Worm (Caenorhabditis elegans) whole organism, young adult: ENCODE results near the gene R03E9.2.

ENCODE experiments used
- B0019.2 ChIP-seq: fragments of 200-800 bp; sonication (Bioruptor generic); conservative IDR thresholded peaks from 2 replicates; pipeline ENCODE4 v1.3.6; 2022; ENCODE audit warnings: missing genetic modification reagents, missing genetic modification characterization, missing compliant biosample characterization
- C17E4.6 ChIP-seq: fragments of 200-800 bp; sonication (Bioruptor generic); IDR thresholded peaks from 2 replicates; pipeline ENCODE4 v1.3.6; 2022; ENCODE audit warnings: missing genetic modification reagents, missing genetic modification characterization, missing compliant biosample characterization
- F10E7.11 ChIP-seq: sonication (generic microtip); optimal IDR thresholded peaks from 2 replicates; lab custom pipeline; 2017; ENCODE audit warnings: mild to moderate bottlenecking, missing genetic modification characterization, moderate library complexity, missing compliant biosample characterization
- F37B4.10 ChIP-seq: fragments of 200-800 bp; sonication (Bioruptor generic); IDR thresholded peaks from 2 replicates; pipeline ENCODE4 v1.3.6; 2022; ENCODE audit warnings: missing genetic modification characterization, missing compliant biosample characterization
- F55B11.4 ChIP-seq: sonication (generic microtip); optimal IDR thresholded peaks from 2 replicates; lab custom pipeline; 2016; ENCODE audit warnings: missing compliant biosample characterization, missing genetic modification characterization, borderline replicate concordance; ENCODE audit not compliant: insufficient read depth
- Y53G8AR.9 ChIP-seq: fragments of 200-800 bp; sonication (Bioruptor generic); conservative IDR thresholded peaks from 2 replicates; pipeline ENCODE4 v1.3.6; 2022; ENCODE audit warnings: missing genetic modification reagents, missing genetic modification characterization, missing compliant biosample characterization
- ZK185.1 ChIP-seq: sonication (generic microtip); optimal IDR thresholded peaks from 2 replicates; lab custom pipeline; 2016; ENCODE audit warnings: mild to moderate bottlenecking, missing genetic modification characterization, missing compliant biosample characterization; ENCODE audit not compliant: poor library complexity, severe bottlenecking
- ama-1 ChIP-seq, 3 experiments: fragments of 150-350 bp in 1 of 3; sonication (generic microtip) in 2 of 3; optimal IDR thresholded peaks; 2 replicates each; lab custom pipeline; 2014 to 2018; ENCODE audit warnings: missing biosample characterization in 2 of 3, missing genetic modification characterization in 2 of 3, missing genetic modification reagents in 2 of 3
- aptf-3 ChIP-seq: fragments of 200-800 bp; sonication (Bioruptor generic); IDR thresholded peaks from 2 replicates; pipeline ENCODE4 v1.3.6; 2022; ENCODE audit warnings: missing genetic modification characterization, missing compliant biosample characterization
- attf-5 ChIP-seq: fragments of 200-800 bp; sonication (Bioruptor generic); optimal IDR thresholded peaks from 2 replicates; lab custom pipeline; 2018; ENCODE audit warnings: mild to moderate bottlenecking, missing genetic modification characterization, missing compliant biosample characterization
- ccch-3 ChIP-seq: fragments of 200-800 bp; sonication (Bioruptor generic); optimal IDR thresholded peaks from 2 replicates; lab custom pipeline; 2018; ENCODE audit warnings: mild to moderate bottlenecking, missing genetic modification characterization, missing compliant biosample characterization
- cebp-2 ChIP-seq: fragments of 200-800 bp; sonication (Bioruptor generic); IDR thresholded peaks from 2 replicates; pipeline ENCODE4 v1.3.6; 2022; ENCODE audit warnings: missing genetic modification characterization, missing compliant biosample characterization
- ceh-58 ChIP-seq: fragments of 200-800 bp; sonication (Bioruptor generic); IDR thresholded peaks from 2 replicates; pipeline ENCODE4 v1.3.6; 2022; ENCODE audit warnings: missing genetic modification characterization, missing compliant biosample characterization
- dox-1 ChIP-seq: fragments of 200-800 bp; sonication (Bioruptor generic); IDR thresholded peaks from 2 replicates; pipeline ENCODE4 v1.3.6; 2022; ENCODE audit warnings: missing genetic modification reagents, missing genetic modification characterization, missing compliant biosample characterization
- dpl-1 ChIP-seq: fragments of 150-350 bp; optimal IDR thresholded peaks from 2 replicates; lab custom pipeline; 2014; ENCODE audit warnings: missing biosample characterization, missing genetic modification reagents, missing genetic modification characterization
- efl-1 ChIP-seq: fragments of 150-350 bp; optimal IDR thresholded peaks from 2 replicates; lab custom pipeline; 2014; ENCODE audit warnings: missing biosample characterization, missing genetic modification reagents, missing genetic modification characterization
- egl-18 ChIP-seq: fragments of 200-800 bp; sonication (Bioruptor generic); IDR thresholded peaks from 2 replicates; pipeline ENCODE4 v1.3.6; 2022; ENCODE audit warnings: missing genetic modification reagents, missing genetic modification characterization, missing compliant biosample characterization
- ets-4 ChIP-seq: fragments of 200-800 bp; sonication (Bioruptor generic); optimal IDR thresholded peaks from 2 replicates; lab custom pipeline; 2018; ENCODE audit warnings: mild to moderate bottlenecking, missing genetic modification characterization, missing compliant biosample characterization
- gei-17 ChIP-seq: fragments of 200-800 bp; sonication (Bioruptor generic); optimal IDR thresholded peaks from 2 replicates; lab custom pipeline; 2018; ENCODE audit warnings: mild to moderate bottlenecking, missing genetic modification characterization, missing compliant biosample characterization
- him-1 ChIP-seq: sonication (generic microtip); optimal IDR thresholded peaks from 2 replicates; lab custom pipeline; 2016; ENCODE audit warnings: missing genotype, missing genetic modification reagents, missing genetic modification characterization, missing compliant biosample characterization
- hlh-26 ChIP-seq: fragments of 200-800 bp; sonication (Bioruptor generic); conservative IDR thresholded peaks from 2 replicates; pipeline ENCODE4 v1.3.6; 2022; ENCODE audit warnings: missing genetic modification reagents, missing genetic modification characterization, missing compliant biosample characterization
- hrde-1 ChIP-seq: sonication (generic microtip); optimal IDR thresholded peaks from 2 replicates; lab custom pipeline; 2016; ENCODE audit warnings: missing genetic modification characterization, mild to moderate bottlenecking, missing compliant biosample characterization, moderate library complexity, missing genotype, missing genetic modification reagents, borderline replicate concordance
- lag-1 ChIP-seq: fragments of 200-800 bp; sonication (Bioruptor generic); IDR thresholded peaks from 2 replicates; pipeline ENCODE4 v1.3.6; 2022; ENCODE audit warnings: missing genetic modification reagents, missing genetic modification characterization, missing compliant biosample characterization
- let-607 ChIP-seq, 2 experiments: fragments of 200-800 bp in 1 of 2; sonication (Bioruptor generic) in 1 of 2; sonication (generic microtip) in 1 of 2; optimal IDR thresholded peaks; 2 replicates each; lab custom pipeline; 2016 to 2018; ENCODE audit warnings: mild to moderate bottlenecking in 2 of 2, missing compliant biosample characterization in 2 of 2, missing genetic modification characterization in 2 of 2, moderate library complexity in 2 of 2, missing genotype in 1 of 2
- lsl-1 ChIP-seq: fragments of 200-800 bp; sonication (Bioruptor generic); optimal IDR thresholded peaks from 2 replicates; lab custom pipeline; 2018; ENCODE audit warnings: mild to moderate bottlenecking, missing genetic modification characterization, moderate library complexity, missing compliant biosample characterization
- madf-10 ChIP-seq: sonication (generic microtip); optimal IDR thresholded peaks from 2 replicates; lab custom pipeline; 2016; ENCODE audit warnings: mild to moderate bottlenecking, missing genetic modification characterization, missing compliant biosample characterization
- mcd-1 ChIP-seq: fragments of 200-800 bp; sonication (Bioruptor generic); IDR thresholded peaks from 2 replicates; pipeline ENCODE4 v1.3.6; 2022; ENCODE audit warnings: missing genetic modification reagents, missing genetic modification characterization, missing compliant biosample characterization
- nfyb-1 ChIP-seq: fragments of 200-800 bp; sonication (Bioruptor generic); IDR thresholded peaks from 2 replicates; pipeline ENCODE4 v1.3.6; 2022; ENCODE audit warnings: missing genetic modification reagents, missing genetic modification characterization, missing compliant biosample characterization
- nhr-80 ChIP-seq: sonication (generic microtip); optimal IDR thresholded peaks from 2 replicates; lab custom pipeline; 2016; ENCODE audit warnings: missing genetic modification characterization, missing compliant biosample characterization
- pbrm-1 ChIP-seq: fragments of 200-800 bp; sonication (Bioruptor generic); IDR thresholded peaks from 2 replicates; pipeline ENCODE4 v1.3.6; 2022; ENCODE audit warnings: missing genetic modification reagents, missing genetic modification characterization, missing compliant biosample characterization
- rec-8 ChIP-seq, 2 experiments: sonication (generic microtip); optimal IDR thresholded peaks; 2 replicates each; lab custom pipeline; 2016; ENCODE audit warnings: mild to moderate bottlenecking in 2 of 2, missing genetic modification characterization in 2 of 2, missing genetic modification reagents in 2 of 2, missing genotype in 2 of 2, missing biosample characterization in 1 of 2, missing compliant biosample characterization in 1 of 2, moderate library complexity in 1 of 2
- sea-2 ChIP-seq: fragments of 200-800 bp; sonication (Bioruptor generic); IDR thresholded peaks from 2 replicates; pipeline ENCODE4 v1.3.6; 2022; ENCODE audit warnings: missing genetic modification characterization, missing compliant biosample characterization
- somi-1 ChIP-seq: fragments of 200-800 bp; sonication (Bioruptor generic); optimal IDR thresholded peaks from 2 replicates; lab custom pipeline; 2018; ENCODE audit warnings: mild to moderate bottlenecking, missing genetic modification characterization, missing compliant biosample characterization
- tlf-1 ChIP-seq: fragments of 200-800 bp; sonication (Bioruptor generic); optimal IDR thresholded peaks from 2 replicates; lab custom pipeline; 2018; ENCODE audit warnings: mild to moderate bottlenecking, missing genetic modification characterization, missing compliant biosample characterization
- zfh-2 ChIP-seq: fragments of 200-800 bp; sonication (Bioruptor generic); conservative IDR thresholded peaks from 2 replicates; pipeline ENCODE4 v1.3.6; 2022; ENCODE audit warnings: missing genetic modification reagents, missing genetic modification characterization, missing compliant biosample characterization
- ztf-22 ChIP-seq: fragments of 200-800 bp; sonication (Bioruptor generic); optimal IDR thresholded peaks from 2 replicates; lab custom pipeline; 2018; ENCODE audit warnings: mild to moderate bottlenecking, missing genetic modification characterization, moderate library complexity, missing compliant biosample characterization
- ztf-26 ChIP-seq: sonication (generic microtip); optimal IDR thresholded peaks from 2 replicates; lab custom pipeline; 2017; ENCODE audit warnings: missing genetic modification characterization, missing compliant biosample characterization
- ztf-28 ChIP-seq: fragments of 200-800 bp; sonication (Bioruptor generic); IDR thresholded peaks from 2 replicates; pipeline ENCODE4 v1.3.6; 2022; ENCODE audit warnings: missing genetic modification reagents, missing genetic modification characterization, missing compliant biosample characterization

R03E9.2 gene

DNA sequence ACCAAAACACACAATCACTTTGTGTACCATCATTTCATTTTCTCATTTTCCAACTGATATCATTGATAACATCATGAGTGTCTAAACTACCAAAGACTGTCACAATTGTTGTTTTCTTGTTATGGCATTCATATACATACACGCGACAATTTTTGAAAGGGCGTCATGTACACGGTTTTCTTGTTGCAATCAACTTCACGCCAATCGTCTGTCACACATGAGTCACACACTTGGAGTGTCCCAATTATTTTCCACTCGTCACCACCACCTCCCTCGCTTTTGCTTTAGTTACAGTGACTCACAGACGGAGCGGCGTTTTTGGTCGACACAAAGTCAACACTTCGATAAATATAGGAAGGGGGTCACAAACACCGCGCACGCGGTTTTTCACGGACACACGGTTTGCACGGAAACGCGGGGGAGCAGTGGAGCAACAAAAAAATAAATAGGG is 14.8 kb upstream of the R03E9.2 start (continued):
- TF ChIP-seq ztf-26 (tag; lab: Kevin White, UChicago) (peak; percentile 7), F37B4.10 (GFP tag; lab: Robert Waterston, UW) (no peak), zfh-2 (peak; percentile 68), attf-5 (GFP tag; lab: Kevin White, UChicago) (peak; percentile 52), ets-4 (peak; percentile 62), mcd-1 (peak; percentile 39; the same call in 1 of the 2 replicates), tlf-1 (GFP tag; lab: Kevin White, UChicago) (peak; percentile 28)
- TF ChIP-seq, all 124 proteins: peak for 28

DNA sequence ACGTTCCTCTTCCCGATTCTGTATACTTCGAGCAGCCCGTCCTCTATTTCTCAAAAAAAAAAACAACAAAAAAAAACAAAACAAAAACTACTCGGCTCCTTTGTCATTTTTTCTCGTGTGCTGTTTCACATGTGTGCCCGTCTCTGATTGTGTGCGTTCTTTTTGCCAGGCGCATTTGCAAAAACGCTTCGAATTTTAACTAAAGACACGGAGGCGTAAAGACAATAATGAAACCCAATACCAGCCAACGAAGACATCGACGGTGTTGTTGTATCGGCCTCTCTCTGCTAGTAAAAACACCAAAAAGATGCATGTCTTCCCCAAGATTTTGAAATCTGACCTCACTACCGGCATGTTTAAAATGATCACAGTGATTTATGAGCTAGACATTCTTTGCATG is 13.7 kb upstream of the R03E9.2 start:
- TF ChIP-seq ama-1 (optimal IDR thresholded peaks at IDR 0.05; lab: Kevin White, UChicago) (peak; percentile 55), ama-1 (GFP tag; optimal IDR thresholded peaks at IDR 0.05; lab: Kevin White, UChicago) (no peak), hlh-26 (no peak)
- TF ChIP-seq, all 124 proteins: peak for 1

DNA sequence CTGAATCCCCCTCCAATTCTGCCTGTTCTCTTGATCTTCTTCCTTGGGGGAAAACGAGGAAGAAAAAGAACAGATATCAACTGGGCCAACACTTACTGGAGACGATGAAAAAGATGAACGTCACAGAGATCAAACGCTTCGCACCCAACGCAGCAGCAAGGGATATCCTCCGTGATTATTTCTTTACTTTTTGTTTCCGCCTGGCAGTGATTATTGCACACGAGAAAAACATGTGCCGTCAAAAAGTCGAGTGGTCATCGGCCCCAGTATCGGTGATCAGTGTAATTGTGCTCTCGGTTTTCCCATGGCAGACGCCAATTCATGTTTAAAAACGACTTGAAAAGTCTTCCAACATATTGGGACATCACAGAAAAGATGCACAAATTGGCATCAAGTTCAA is 12.4 kb upstream of the R03E9.2 start:
- TF ChIP-seq cebp-2 (GFP tag; lab: Robert Waterston, UW) (no peak), him-1 (tag; lab: Kevin White, UChicago) (no peak), B0019.2 (GFP tag; lab: Robert Waterston, UW) (no peak), somi-1 (peak; percentile 14)

DNA sequence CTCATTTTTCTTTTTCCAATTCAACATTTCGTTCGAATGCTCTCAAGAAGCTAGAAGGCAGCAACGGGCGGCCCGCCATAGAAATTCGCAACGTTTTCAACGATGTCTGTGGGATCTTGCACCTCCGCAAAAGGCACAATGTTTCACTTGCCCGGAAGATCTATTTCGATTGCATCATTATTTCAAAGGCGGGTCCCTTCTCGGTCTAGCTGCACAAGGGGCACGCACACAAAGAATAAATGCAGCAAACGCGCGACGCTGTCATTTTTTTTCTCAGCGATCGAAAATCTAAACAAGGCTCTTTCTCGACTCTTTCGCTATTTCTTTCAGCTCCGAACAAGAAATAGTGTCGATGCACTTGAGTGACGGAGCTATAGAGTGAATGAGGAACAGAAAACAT is 11.9 kb upstream of the R03E9.2 start:
- TF ChIP-seq him-1 (tag; lab: Kevin White, UChicago) (no peak), attf-5 (GFP tag; lab: Kevin White, UChicago) (no peak), hrde-1 (no peak), ccch-3 (GFP tag; lab: Kevin White, UChicago) (no peak), cebp-2 (GFP tag; lab: Robert Waterston, UW) (0 out of 2 replicates have a peak, but pooled peaks have one; percentile 27), efl-1 (GFP tag; lab: Kevin White, UChicago) (no peak), zfh-2 (0 out of 2 replicates have a peak, but pooled peaks have one; percentile 26), pbrm-1 (0 out of 2 replicates have a peak, but pooled peaks have one; percentile 23), egl-18 (GFP tag; lab: Robert Waterston, UW) (no peak), madf-10 (tag; lab: Kevin White, UChicago) (no peak), mcd-1 (0 out of 2 replicates have a peak, but pooled peaks have one; percentile 17), aptf-3 (GFP tag; lab: Robert Waterston, UW) (no peak)

DNA sequence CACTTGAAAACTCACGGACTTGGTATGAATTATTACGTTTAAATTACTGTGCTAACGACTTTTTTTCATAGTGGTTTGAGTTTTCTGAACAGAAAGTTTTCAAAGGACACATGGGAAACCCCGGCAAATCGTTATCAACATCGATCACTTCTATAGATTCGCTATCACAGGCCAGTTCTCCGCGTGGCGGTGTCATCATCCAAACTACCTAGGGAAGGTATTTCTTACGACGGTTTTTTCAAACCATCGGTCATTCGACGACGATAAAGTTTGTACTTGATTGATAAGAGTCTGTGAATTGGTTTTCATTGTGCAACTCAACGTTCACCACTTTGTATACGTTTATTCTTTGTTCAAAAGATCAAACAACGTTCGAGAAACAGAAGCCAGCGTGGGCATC is 11.4 kb upstream of the R03E9.2 start:
- no peak for TF ChIP-seq dpl-1 (GFP tag; lab: Kevin White, UChicago)
- peak in 1 of 2 experiments; percentile 30 for TF ChIP-seq let-607 (tag; optimal IDR thresholded peaks at IDR 0.05; lab: Kevin White, UChicago)
- TF ChIP-seq nhr-80: peak; percentile 93
- TF ChIP-seq dox-1 (GFP tag; lab: Robert Waterston, UW): peak; percentile 42
- 0 out of 2 replicates have a peak, but pooled peaks have one; percentile 5 for TF ChIP-seq lag-1 (GFP tag; lab: Robert Waterston, UW)
- TF ChIP-seq sea-2 (GFP tag; lab: Robert Waterston, UW): no peak
- peak; percentile 56 for TF ChIP-seq ZK185.1 (tag; lab: Kevin White, UChicago)
- peak; percentile 12 for TF ChIP-seq ama-1 (optimal IDR thresholded peaks at IDR 0.05; lab: Kevin White, UChicago)
- no peak for TF ChIP-seq ama-1 (GFP tag; optimal IDR thresholded peaks at IDR 0.05; lab: Kevin White, UChicago)
- TF ChIP-seq, all 124 proteins: peak for 6

DNA sequence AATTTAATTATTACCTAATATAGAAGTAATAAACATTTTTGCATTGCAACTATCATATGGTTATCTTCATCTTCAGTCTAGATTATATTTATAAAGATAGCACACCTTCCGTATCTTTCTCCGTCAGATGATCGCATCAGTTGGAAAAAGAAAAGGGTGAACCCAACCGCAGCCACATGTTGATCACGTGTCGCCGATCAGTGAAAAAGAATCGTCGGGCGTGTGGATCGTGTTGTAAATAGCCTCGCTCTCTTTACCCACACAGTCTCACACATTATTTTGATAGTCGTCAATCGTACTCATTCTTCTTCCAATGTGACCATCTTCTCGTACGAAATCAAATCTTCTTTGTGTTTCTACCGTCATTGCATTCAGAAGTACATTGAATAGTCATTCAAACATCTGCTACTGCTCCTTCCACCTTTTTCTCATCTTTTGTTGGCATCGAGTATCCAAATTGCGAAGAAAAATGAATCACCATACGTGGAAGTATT is 10.8 kb upstream of the R03E9.2 start:
- TF ChIP-seq ceh-58 (GFP tag; lab: Robert Waterston, UW) (no peak), F55B11.4 (tag; lab: Kevin White, UChicago) (no peak), nfyb-1 (GFP tag; lab: Robert Waterston, UW) (peak; percentile 88), ztf-22 (GFP tag; lab: Kevin White, UChicago) (peak; percentile 94), B0019.2 (GFP tag; lab: Robert Waterston, UW) (no peak; the same call in 1 of the 2 replicates), ztf-28 (no peak), gei-17 (GFP tag; lab: Kevin White, UChicago) (peak; percentile 88), lsl-1 (no peak), let-607 (tag; optimal IDR thresholded peaks at IDR 0.05; lab: Kevin White, UChicago) (peak; percentile 37 to 60), rec-8 (tag; optimal IDR thresholded peaks at IDR 0.05; lab: Kevin White, UChicago) (no peak), dox-1 (GFP tag; lab: Robert Waterston, UW) (peak; percentile 79), C17E4.6 (GFP tag; lab: Robert Waterston, UW) (peak; percentile 79), F10E7.11 (peak; percentile 60), Y53G8AR.9 (GFP tag; lab: Robert Waterston, UW) (peak; percentile 92)
